Worm (Caenorhabditis elegans): Measurements from ENCODE around the gene C49G7.13.

- no peak for TF ChIP-seq zag-1 (tag; optimal IDR thresholded peaks at IDR 0.05)
- no peak for TF ChIP-seq mep-1 (tag; optimal IDR thresholded peaks at IDR 0.05)
- no peak for TF ChIP-seq R02D3.7 (tag; optimal IDR thresholded peaks at IDR 0.05)
- no peak for TF ChIP-seq snpc-4 (tag; optimal IDR thresholded peaks at IDR 0.05)
- TF ChIP-seq sdz-12 (GFP tag; optimal IDR thresholded peaks at IDR 0.05) = no peak
- no peak for TF ChIP-seq nhr-77 (tag; optimal IDR thresholded peaks at IDR 0.05)
- no peak for TF ChIP-seq dpl-1 (GFP tag; optimal IDR thresholded peaks at IDR 0.05)
- TF ChIP-seq lsy-2 (tag; optimal IDR thresholded peaks at IDR 0.05) = no peak
- TF ChIP-seq Y75B8A.6 (GFP tag; IDR thresholded peaks at IDR 0.05) = no peak
Measured at ce11 chrV:4035811-4036210, at the start of gene C49G7.13.
